Worm (Caenorhabditis elegans): Measurements from ENCODE around the gene F20D6.8.

Gene F20D6.8

DNA sequence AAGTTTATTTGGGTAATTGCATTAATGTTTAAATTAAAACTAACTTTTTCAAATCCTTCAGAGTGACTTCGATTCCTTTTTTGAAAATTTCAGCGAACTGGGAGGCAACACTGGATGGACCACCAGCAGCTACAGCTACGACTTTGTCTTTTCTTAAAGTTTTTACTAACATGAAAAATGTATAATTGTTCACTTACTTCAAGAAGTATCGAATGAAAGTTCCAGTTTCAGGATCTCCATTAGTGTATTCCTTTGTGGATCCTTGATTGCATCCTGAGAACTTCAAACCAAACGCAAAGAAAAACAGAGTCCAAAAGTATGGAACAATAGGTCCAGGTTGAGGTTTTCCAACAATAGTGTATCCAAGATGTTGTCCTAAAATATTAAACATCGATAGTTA is 28.9 kb upstream of the F20D6.8 start:
- TF ChIP-seq skn-1 (tag; optimal IDR thresholded peaks at IDR 0.05) (no peak), snpc-4 (tag; optimal IDR thresholded peaks at IDR 0.05) (no peak), lin-15B (tag; optimal IDR thresholded peaks at IDR 0.05) (no peak), egl-5 (tag; optimal IDR thresholded peaks at IDR 0.05) (no peak), elt-1 (tag; optimal IDR thresholded peaks at IDR 0.05) (no peak), unc-62 (GFP tag; optimal IDR thresholded peaks at IDR 0.05) (no peak), ztf-4 (tag; optimal IDR thresholded peaks at IDR 0.05) (no peak), ceh-16 (tag; optimal IDR thresholded peaks at IDR 0.05) (no peak), nhr-28 (tag; optimal IDR thresholded peaks at IDR 0.05) (no peak), fkh-10 (GFP tag; optimal IDR thresholded peaks at IDR 0.05) (no peak)

DNA sequence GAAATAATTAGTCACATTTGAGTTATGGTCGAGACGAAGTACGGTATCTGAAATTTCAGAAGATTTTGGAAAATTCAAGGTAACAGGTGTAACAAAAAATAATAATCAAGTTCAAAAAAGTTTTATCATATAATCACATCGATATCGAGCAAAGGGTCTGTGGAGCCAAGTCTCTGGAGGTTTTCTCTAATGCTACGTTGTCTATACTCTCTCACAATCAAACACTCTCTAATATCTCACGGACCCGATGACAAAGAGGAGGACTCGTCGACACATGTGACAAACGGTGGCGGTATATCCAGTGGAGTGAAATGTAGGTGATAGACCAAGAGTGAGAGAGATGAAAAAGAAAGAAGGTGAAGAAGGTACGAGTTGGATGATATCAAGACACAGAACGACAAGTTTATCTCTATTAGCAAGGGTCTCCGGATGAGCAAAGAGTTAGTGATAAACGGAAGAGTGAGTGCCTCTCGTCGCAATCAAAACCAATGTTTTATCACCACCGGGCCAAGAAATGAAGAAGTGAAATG is 27.9 kb upstream of the F20D6.8 start, which contains the start of gene F20D6.10:
Gene F20D6.10 (minus strand): TSS at position 51 of the 530 bp plus-strand sequence.
- TF ChIP-seq aly-2 (tag; optimal IDR thresholded peaks at IDR 0.05) (no peak), hmg-11 (tag; optimal IDR thresholded peaks at IDR 0.05) (no peak), ceh-9 (tag; optimal IDR thresholded peaks at IDR 0.05) (no peak), R02D3.7 (tag; optimal IDR thresholded peaks at IDR 0.05) (no peak), pha-4 (tag; optimal IDR thresholded peaks at IDR 0.05) (no peak), ztf-4 (tag; optimal IDR thresholded peaks at IDR 0.05) (no peak), egl-5 (tag; optimal IDR thresholded peaks at IDR 0.05) (no peak), eor-1 (tag; optimal IDR thresholded peaks at IDR 0.05) (no peak), tbx-2 (tag; optimal IDR thresholded peaks at IDR 0.05) (no peak), ama-1 (optimal IDR thresholded peaks at IDR 0.05) (no peak)

DNA sequence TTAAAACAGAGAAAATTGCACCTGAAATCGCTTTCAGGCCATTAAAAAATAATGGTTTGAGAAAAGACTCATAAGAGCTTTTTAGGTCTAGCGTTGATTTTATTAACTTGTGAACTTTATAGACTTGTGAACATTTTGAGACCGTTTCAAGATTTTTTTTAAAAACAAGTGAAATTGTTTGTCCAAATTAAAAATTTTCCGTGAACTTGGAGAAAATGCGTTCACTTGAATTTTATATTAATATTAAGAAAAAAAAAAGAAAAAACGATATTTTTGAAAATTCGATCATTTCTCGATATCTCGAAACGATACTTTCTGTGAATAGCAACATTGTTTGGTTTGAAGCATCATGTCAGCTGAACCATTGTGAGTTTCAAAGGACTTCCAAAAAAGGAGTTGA is 22.4 kb upstream of the F20D6.8 start, which contains the start of gene F20D6.1:
Gene F20D6.1 (plus strand): TSS at position 301 of the 400 bp plus-strand sequence.
- TF ChIP-seq ztf-11 (tag; optimal IDR thresholded peaks at IDR 0.05) (no peak), nhr-43 (tag; optimal IDR thresholded peaks at IDR 0.05; ENCODE audit: poor library complexity, severe bottlenecking) (no peak), ama-1 (optimal IDR thresholded peaks at IDR 0.05) (no peak), elt-1 (tag; optimal IDR thresholded peaks at IDR 0.05) (no peak), pha-4 (tag; optimal IDR thresholded peaks at IDR 0.05) (no peak), ztf-4 (tag; optimal IDR thresholded peaks at IDR 0.05) (no peak), hmg-11 (tag; optimal IDR thresholded peaks at IDR 0.05) (no peak), nhr-237 (tag; optimal IDR thresholded peaks at IDR 0.05) (no peak), mml-1 (tag; optimal IDR thresholded peaks at IDR 0.05) (no peak), nhr-23 (tag; optimal IDR thresholded peaks at IDR 0.05) (no peak), snpc-4 (tag; optimal IDR thresholded peaks at IDR 0.05) (no peak)

DNA sequence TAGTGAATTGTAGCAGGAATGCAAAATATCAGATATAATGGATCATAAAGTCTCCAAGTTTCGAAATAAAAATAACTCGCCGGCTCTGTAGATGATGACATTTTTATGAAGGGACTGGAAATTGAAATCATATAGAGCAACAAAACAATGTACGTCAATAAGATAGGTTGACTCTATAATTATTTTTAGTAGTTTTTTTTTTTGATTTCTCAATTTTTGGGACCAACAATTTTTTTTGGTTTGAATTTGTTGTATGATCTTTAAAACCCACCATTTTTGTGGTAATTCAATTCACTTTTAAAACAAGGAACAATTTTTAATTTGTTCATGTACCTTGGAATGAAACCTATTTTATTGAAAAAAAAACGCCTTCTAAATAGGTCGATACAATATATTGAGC is 21.9 kb upstream of the F20D6.8 start, which contains the start of gene F20D6.12:
Gene F20D6.12 (minus strand): TSS at position 101 of the 400 bp plus-strand sequence.
- TF ChIP-seq nhr-67 (tag; optimal IDR thresholded peaks at IDR 0.05) (no peak), unc-62 (GFP tag; optimal IDR thresholded peaks at IDR 0.05) (no peak), fkh-10 (GFP tag; optimal IDR thresholded peaks at IDR 0.05) (no peak), ceh-16 (tag; optimal IDR thresholded peaks at IDR 0.05) (no peak), mml-1 (tag; optimal IDR thresholded peaks at IDR 0.05) (no peak), ceh-9 (tag; optimal IDR thresholded peaks at IDR 0.05) (no peak), lsy-12 (tag; optimal IDR thresholded peaks at IDR 0.05) (no peak), lin-15B (tag; optimal IDR thresholded peaks at IDR 0.05) (no peak), ama-1 (optimal IDR thresholded peaks at IDR 0.05) (no peak), nhr-237 (tag; optimal IDR thresholded peaks at IDR 0.05) (no peak), snpc-4 (tag; optimal IDR thresholded peaks at IDR 0.05) (no peak), nhr-43 (tag; optimal IDR thresholded peaks at IDR 0.05; ENCODE audit: poor library complexity, severe bottlenecking) (no peak), elt-3 (tag; optimal IDR thresholded peaks at IDR 0.05) (no peak), ZK546.5 (tag; optimal IDR thresholded peaks at IDR 0.05) (no peak), nhr-28 (tag; optimal IDR thresholded peaks at IDR 0.05) (no peak), aly-2 (tag; optimal IDR thresholded peaks at IDR 0.05) (no peak), sea-2 (GFP tag; optimal IDR thresholded peaks at IDR 0.05) (no peak), egl-27 (tag; optimal IDR thresholded peaks at IDR 0.05) (no peak), nhr-77 (tag; optimal IDR thresholded peaks at IDR 0.05) (no peak), ztf-4 (tag; optimal IDR thresholded peaks at IDR 0.05) (no peak)

DNA sequence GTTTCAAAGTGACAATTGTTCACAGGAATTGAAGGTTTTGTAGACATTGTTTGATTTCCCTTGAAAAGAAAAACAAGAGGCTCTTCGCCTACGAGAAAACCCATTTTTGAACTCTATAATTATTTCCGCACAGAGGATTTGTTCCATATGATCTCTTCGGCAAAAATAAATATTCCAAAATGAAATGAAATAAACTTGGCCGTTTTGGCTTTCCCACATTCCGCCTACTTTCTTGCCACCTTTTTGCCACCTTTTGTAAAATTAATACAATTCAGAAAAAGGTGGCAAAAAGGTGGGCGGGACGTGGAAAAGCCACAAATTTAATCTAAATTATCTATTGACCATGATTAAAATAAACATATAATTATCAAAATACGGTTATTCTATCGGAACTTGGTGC is 20.4 kb upstream of the F20D6.8 start, which contains the start of gene F20D6.15:
Gene F20D6.15 (minus strand): TSS at position 47 of the 400 bp plus-strand sequence.
- no peak for TF ChIP-seq ceh-82 (tag; optimal IDR thresholded peaks at IDR 0.05)
- TF ChIP-seq eor-1 (tag; optimal IDR thresholded peaks at IDR 0.05): no peak
- no peak for TF ChIP-seq snpc-4 (tag; optimal IDR thresholded peaks at IDR 0.05)

DNA sequence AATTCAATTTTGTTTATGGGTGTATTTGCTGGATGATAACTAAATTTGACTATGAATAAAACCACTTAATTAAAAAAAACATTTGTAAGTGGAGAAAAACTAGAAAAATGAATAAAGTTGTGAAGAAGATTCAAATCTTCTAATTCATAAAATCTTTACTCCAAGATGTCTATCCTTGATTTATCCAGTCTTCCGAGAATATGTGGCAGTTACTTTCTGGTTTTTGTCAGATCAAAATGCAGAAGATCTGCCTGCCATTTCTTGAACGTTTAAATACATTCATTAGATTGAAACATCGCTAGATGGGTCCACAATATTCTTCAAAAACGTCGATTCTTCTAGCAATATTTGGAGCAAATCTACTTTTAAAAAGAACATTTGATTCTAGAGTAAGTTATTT is 17.7 kb upstream of the F20D6.8 start, which contains the start of gene F20D6.2:
Gene F20D6.2 (plus strand): TSS at position 301 of the 400 bp plus-strand sequence.
- TF ChIP-seq pqm-1 (tag; optimal IDR thresholded peaks at IDR 0.05) (no peak), nhr-28 (tag; optimal IDR thresholded peaks at IDR 0.05) (no peak), elt-1 (tag; optimal IDR thresholded peaks at IDR 0.05) (no peak), lin-15B (tag; optimal IDR thresholded peaks at IDR 0.05) (no peak), mml-1 (tag; optimal IDR thresholded peaks at IDR 0.05) (no peak), nhr-237 (tag; optimal IDR thresholded peaks at IDR 0.05) (no peak), egl-5 (tag; optimal IDR thresholded peaks at IDR 0.05) (no peak), unc-62 (GFP tag; optimal IDR thresholded peaks at IDR 0.05) (no peak), ztf-11 (tag; optimal IDR thresholded peaks at IDR 0.05) (no peak), tbx-2 (tag; optimal IDR thresholded peaks at IDR 0.05) (no peak), pha-4 (tag; optimal IDR thresholded peaks at IDR 0.05) (no peak), elt-3 (tag; optimal IDR thresholded peaks at IDR 0.05) (no peak), fkh-10 (GFP tag; optimal IDR thresholded peaks at IDR 0.05) (no peak), nhr-67 (tag; optimal IDR thresholded peaks at IDR 0.05) (no peak), ceh-82 (tag; optimal IDR thresholded peaks at IDR 0.05) (no peak), ZK546.5 (tag; optimal IDR thresholded peaks at IDR 0.05) (no peak), daf-12 (tag; optimal IDR thresholded peaks at IDR 0.05) (no peak)
